Fruit fly (Drosophila melanogaster) whole organism, prepupa: ENCODE data around the gene Nlp.

Experiments
- CG11902 ChIP-seq: fragments of 200-800 bp; sonication (Bioruptor generic); optimal IDR thresholded peaks from 3 replicates; lab custom pipeline; 2016; ENCODE audit warnings: missing biosample characterization, missing genetic modification characterization
- CG15336 ChIP-seq: fragments of 200-800 bp; sonication (Bioruptor generic); IDR thresholded peaks from 2 replicates; pipeline ENCODE4 v1.3.6; 2022; ENCODE audit warnings: missing biosample characterization, missing genetic modification characterization
- CG1621 ChIP-seq: fragments of 200-800 bp; sonication (Bioruptor generic); optimal IDR thresholded peaks from 3 replicates; lab custom pipeline; 2018; ENCODE audit warnings: missing biosample characterization, mild to moderate bottlenecking, missing genetic modification characterization
- CG32006 ChIP-seq: fragments of 200-800 bp; sonication (Bioruptor generic); optimal IDR thresholded peaks from 3 replicates; lab custom pipeline; 2017; ENCODE audit warnings: missing biosample characterization, mild to moderate bottlenecking, missing genetic modification characterization
- CG34406 ChIP-seq: fragments of 200-800 bp; sonication (Bioruptor generic); optimal IDR thresholded peaks from 3 replicates; lab custom pipeline; 2016; ENCODE audit warnings: missing biosample characterization, missing genetic modification characterization
- CG4318 ChIP-seq: fragments of 200-800 bp; sonication (Bioruptor generic); optimal IDR thresholded peaks from 3 replicates; lab custom pipeline; 2017; ENCODE audit warnings: missing biosample characterization, mild to moderate bottlenecking, missing genetic modification characterization
- CG6276 ChIP-seq: fragments of 200-800 bp; sonication (Bioruptor generic); optimal IDR thresholded peaks from 2 replicates; lab custom pipeline; 2017; ENCODE audit warnings: missing biosample characterization, mild to moderate bottlenecking, missing genetic modification characterization
- CG6792 ChIP-seq: fragments of 200-800 bp; sonication (Bioruptor generic); optimal IDR thresholded peaks from 3 replicates; lab custom pipeline; 2016; ENCODE audit warnings: missing biosample characterization, missing genetic modification characterization
- CG6808 ChIP-seq: fragments of 200-800 bp; sonication (Bioruptor generic); optimal IDR thresholded peaks from 3 replicates; lab custom pipeline; 2017; ENCODE audit warnings: missing biosample characterization, missing genetic modification characterization, mild to moderate bottlenecking, moderate library complexity, missing genetic modification reagents
- CG8319 ChIP-seq: fragments of 200-800 bp; sonication (Bioruptor generic); optimal IDR thresholded peaks from 3 replicates; lab custom pipeline; 2016; ENCODE audit warnings: missing biosample characterization, missing genetic modification characterization
- CG8632 ChIP-seq: fragments of 200-800 bp; sonication (Bioruptor generic); optimal IDR thresholded peaks from 3 replicates; lab custom pipeline; 2016; ENCODE audit warnings: missing biosample characterization, missing genetic modification characterization
- CG9139 ChIP-seq: fragments of 200-800 bp; sonication (Bioruptor generic); optimal IDR thresholded peaks from 3 replicates; lab custom pipeline; 2017; ENCODE audit warnings: missing biosample characterization, mild to moderate bottlenecking, missing genetic modification characterization
- Eip78C ChIP-seq: fragments of 200-800 bp; sonication (Bioruptor generic); peaks from one replicate; lab custom pipeline; 2016; ENCODE audit warnings: missing biosample characterization, missing genetic modification characterization
- Eip93F ChIP-seq: fragments of 200-800 bp; sonication (Bioruptor generic); optimal IDR thresholded peaks from 2 replicates; lab custom pipeline; 2016; ENCODE audit warnings: missing biosample characterization, mild to moderate bottlenecking, missing genetic modification characterization
- Hr38 ChIP-seq: sonication (Bioruptor generic); optimal IDR thresholded peaks from 2 replicates; lab custom pipeline; 2016; ENCODE audit warnings: missing biosample characterization, missing genetic modification characterization
- Hr4 ChIP-seq: fragments of 200-800 bp; sonication (Bioruptor generic); optimal IDR thresholded peaks from 3 replicates; lab custom pipeline; 2016; ENCODE audit warnings: missing biosample characterization, missing genetic modification characterization
- OdsH ChIP-seq: fragments of 200-800 bp; sonication (Bioruptor generic); optimal IDR thresholded peaks from 3 replicates; lab custom pipeline; 2016; ENCODE audit warnings: missing biosample characterization, missing genetic modification characterization
- Sox102F ChIP-seq: fragments of 200-800 bp; sonication (Bioruptor generic); optimal IDR thresholded peaks from 2 replicates; lab custom pipeline; 2016; ENCODE audit warnings: missing biosample characterization, mild to moderate bottlenecking, missing genetic modification characterization
- Sox14 ChIP-seq: fragments of 200-800 bp; sonication (Bioruptor generic); optimal IDR thresholded peaks from 3 replicates; lab custom pipeline; 2016; ENCODE audit warnings: missing biosample characterization, missing genetic modification characterization
- acj6 ChIP-seq: fragments of 200-800 bp; sonication (Bioruptor generic); optimal IDR thresholded peaks from 3 replicates; lab custom pipeline; 2016; ENCODE audit warnings: missing biosample characterization, missing genetic modification characterization
- cyc ChIP-seq: fragments of 200-800 bp; sonication (Bioruptor generic); optimal IDR thresholded peaks from 3 replicates; lab custom pipeline; 2016; ENCODE audit warnings: missing biosample characterization, missing genetic modification characterization
- dac ChIP-seq: fragments of 200-800 bp; sonication (Bioruptor generic); optimal IDR thresholded peaks from 2 replicates; lab custom pipeline; 2017; ENCODE audit warnings: missing biosample characterization, mild to moderate bottlenecking, missing genetic modification characterization
- dsx ChIP-seq: fragments of 200-800 bp; optimal IDR thresholded peaks from 3 replicates; lab custom pipeline; 2019; ENCODE audit warnings: missing biosample characterization, mild to moderate bottlenecking, missing genetic modification characterization, moderate library complexity; ENCODE audit not compliant: poor library complexity, severe bottlenecking
- eg ChIP-seq: fragments of 200-800 bp; sonication (Bioruptor generic); IDR thresholded peaks from 3 replicates; pipeline ENCODE4 v1.3.6; 2022; ENCODE audit warnings: missing biosample characterization, missing genetic modification characterization
- fkh ChIP-seq: fragments of 200-800 bp; sonication (Bioruptor generic); optimal IDR thresholded peaks from 3 replicates; lab custom pipeline; 2017; ENCODE audit warnings: missing biosample characterization, mild to moderate bottlenecking, missing genetic modification characterization, moderate library complexity
- lz ChIP-seq: fragments of 200-800 bp; sonication (Bioruptor generic); optimal IDR thresholded peaks from 3 replicates; lab custom pipeline; 2016; ENCODE audit warnings: missing biosample characterization, missing genetic modification characterization
- net ChIP-seq: fragments of 200-800 bp; sonication (Bioruptor generic); optimal IDR thresholded peaks from 3 replicates; lab custom pipeline; 2016; ENCODE audit warnings: missing biosample characterization, missing genetic modification characterization
- salr ChIP-seq, 2 experiments: fragments of 200-800 bp; sonication (Bioruptor generic); optimal IDR thresholded peaks; 3 replicates each; lab custom pipeline; 2016 to 2018; ENCODE audit warnings: missing biosample characterization in 2 of 2, missing genetic modification characterization in 2 of 2, mild to moderate bottlenecking in 1 of 2
- ss ChIP-seq, 2 experiments: fragments of 200-800 bp; sonication (Bioruptor generic); optimal IDR thresholded peaks; 2 replicates in 1 of 2; 3 replicates in 1 of 2; lab custom pipeline; 2017 to 2018; ENCODE audit warnings: mild to moderate bottlenecking in 2 of 2, missing biosample characterization in 2 of 2, missing genetic modification characterization in 2 of 2, moderate library complexity in 1 of 2
- svp ChIP-seq: fragments of 200-800 bp; sonication (Bioruptor generic); peaks from one replicate; lab custom pipeline; 2016; ENCODE audit warnings: missing biosample characterization, missing genetic modification characterization
- vri ChIP-seq: fragments of 200-800 bp; sonication (Bioruptor generic); optimal IDR thresholded peaks from 3 replicates; lab custom pipeline; 2016; ENCODE audit warnings: missing biosample characterization, mild to moderate bottlenecking, missing genetic modification characterization

Nlp gene

DNA sequence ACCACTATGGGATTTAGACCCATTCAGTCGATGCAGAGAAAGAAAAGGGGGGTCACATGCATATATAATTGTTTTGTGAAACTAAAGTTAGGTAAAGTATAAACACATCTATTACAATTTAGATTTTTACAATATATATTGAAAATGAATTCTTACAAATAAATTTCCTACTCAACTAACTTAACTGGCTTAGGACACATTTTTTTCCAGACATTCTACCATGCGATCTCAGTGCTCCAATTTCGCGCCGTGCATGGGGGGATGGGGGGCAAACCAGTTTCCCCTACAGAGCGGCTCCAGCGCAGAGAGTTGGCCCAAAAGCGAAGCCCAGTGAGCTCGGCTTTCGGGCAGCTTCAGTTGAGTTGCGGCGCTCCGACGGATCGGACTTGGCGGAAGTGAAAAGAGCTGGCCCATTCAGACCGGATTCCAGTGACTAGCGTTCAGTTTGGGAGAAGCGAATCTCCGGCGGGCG lies 21.5 kb upstream of the Nlp start, which contains the start of gene CG7896 (continued):
- peak; percentile 12 for TF ChIP-seq fkh (GFP tag; lab: Kevin White, UChicago)
- TF ChIP-seq ss (GFP tag; optimal IDR thresholded peaks at IDR 0.05; lab: Kevin White, UChicago), result peak; percentile 56 to 86
- TF ChIP-seq cyc (GFP tag; lab: Kevin White, UChicago), result peak; percentile 77
- no peak for TF ChIP-seq OdsH (GFP tag; lab: Kevin White, UChicago)
- TF ChIP-seq CG4318 (GFP tag; lab: Kevin White, UChicago), result no peak
- peak; percentile 84 for TF ChIP-seq acj6 (GFP tag; lab: Kevin White, UChicago)
- TF ChIP-seq CG6276, result peak; percentile 78
- peak; percentile 80 for TF ChIP-seq CG6808 (GFP tag; lab: Kevin White, UChicago)
- peak; percentile 55 for TF ChIP-seq CG9139
- TF ChIP-seq vri (GFP tag; lab: Kevin White, UChicago), result peak; percentile 72
- peak; percentile 76 for TF ChIP-seq CG11902 (GFP tag; lab: Kevin White, UChicago)
- TF ChIP-seq CG32006 (GFP tag; lab: Kevin White, UChicago), result peak; percentile 91
- peak; percentile 83 for TF ChIP-seq lz (GFP tag; lab: Kevin White, UChicago)
- peak; percentile 78 for TF ChIP-seq CG8319 (GFP tag; lab: Kevin White, UChicago)

DNA sequence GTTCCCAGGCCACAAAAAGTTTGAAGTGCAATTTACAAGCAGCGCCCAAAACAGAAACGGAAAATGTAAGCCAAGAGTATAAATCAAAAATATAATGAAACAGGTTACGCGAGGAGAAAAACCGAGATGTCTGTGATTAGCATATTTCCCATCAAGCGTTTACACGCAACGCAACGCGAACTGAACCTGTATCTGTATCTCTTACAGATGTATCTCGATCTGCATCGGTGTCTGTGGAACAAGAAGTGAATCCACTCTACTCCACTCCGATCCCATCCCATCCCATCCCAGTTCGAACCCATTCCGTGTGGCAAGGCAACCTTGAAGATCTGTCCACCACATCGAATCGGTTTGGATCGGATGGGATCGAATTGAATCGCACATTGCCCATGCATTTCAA lies 20.7 kb upstream of the Nlp start:
- peak in 1 of 2 experiments; percentile 31 for TF ChIP-seq ss (GFP tag; optimal IDR thresholded peaks at IDR 0.05; lab: Kevin White, UChicago)
- TF ChIP-seq CG15336 (GFP tag; lab: Robert Waterston, UW), result no peak

DNA sequence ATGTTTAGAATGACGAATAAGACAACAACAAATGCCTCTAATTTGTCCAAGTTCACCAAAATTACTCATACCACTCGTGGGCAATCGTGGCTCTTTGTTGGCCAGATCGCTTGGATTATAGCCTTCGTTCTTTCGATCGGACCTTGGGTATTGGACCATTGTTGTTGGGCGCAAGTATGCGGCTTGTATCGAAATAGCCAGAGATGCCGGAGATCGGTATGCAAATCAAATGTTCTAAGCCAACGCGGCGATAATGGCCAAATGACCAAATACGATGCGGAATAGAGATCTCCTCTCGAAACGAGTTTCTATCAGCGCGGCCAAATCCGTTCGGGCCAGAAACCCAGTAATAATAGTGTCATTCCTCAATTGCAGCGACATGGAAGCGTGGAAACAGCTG lies 19.4 kb upstream of the Nlp start:
- TF ChIP-seq CG6792 (GFP tag; lab: Kevin White, UChicago) (no peak), CG9139 (no peak), dsx (GFP tag; lab: Kevin White, UChicago) (no peak), OdsH (GFP tag; lab: Kevin White, UChicago) (no peak), Hr38 (GFP tag; lab: Kevin White, UChicago) (no peak), dac (no peak), eg (GFP tag; lab: Robert Waterston, UW) (no peak), salr (GFP tag; optimal IDR thresholded peaks at IDR 0.05; lab: Kevin White, UChicago) (no peak), Hr4 (GFP tag; lab: Kevin White, UChicago) (no peak), svp (GFP tag; lab: Kevin White, UChicago) (no peak), Eip93F (GFP tag; lab: Kevin White, UChicago) (no peak)

DNA sequence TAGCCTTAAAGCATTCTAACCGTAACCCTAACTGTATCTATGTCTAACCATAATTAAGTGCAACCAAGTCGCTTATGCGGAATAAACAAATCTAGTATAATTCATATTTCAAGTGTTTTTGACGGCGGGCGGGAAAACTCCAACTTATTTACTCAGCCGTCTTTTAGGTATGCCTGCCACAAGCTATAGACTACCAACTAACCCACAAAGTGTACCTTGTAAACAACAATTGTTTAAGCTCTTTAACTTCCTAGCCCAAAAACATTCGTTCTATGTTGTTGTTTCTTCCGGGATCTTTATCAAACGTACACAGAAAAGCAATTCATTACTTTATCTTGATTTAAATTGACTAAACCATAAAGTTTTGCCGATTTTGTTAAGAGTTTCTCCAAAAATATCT lies 13.9 kb upstream of the Nlp start:
- TF ChIP-seq net (GFP tag; lab: Kevin White, UChicago) (no peak), fkh (GFP tag; lab: Kevin White, UChicago) (peak; percentile 67)

DNA sequence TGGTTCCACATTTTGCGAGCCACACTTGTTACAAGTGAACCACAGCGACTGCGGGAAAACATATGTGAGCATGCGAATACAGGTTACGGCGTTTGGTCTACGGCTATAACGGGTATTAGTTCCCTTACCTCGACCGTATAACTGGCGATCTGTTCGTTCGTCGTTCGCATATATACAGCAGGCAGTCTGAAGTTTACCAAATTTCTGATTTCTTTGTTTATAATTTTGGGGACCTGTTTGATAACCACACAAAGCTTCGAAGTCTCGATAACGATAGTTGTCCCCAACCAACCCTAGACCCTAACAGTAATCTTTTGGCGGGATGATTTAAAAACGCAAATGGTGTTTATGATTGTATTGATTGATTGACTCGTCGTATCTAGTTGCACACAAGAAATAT lies 11.5 kb upstream of the Nlp start, which contains the start of gene Acph-1:
TSS of gene Acph-1 (minus strand) at position 278 of the 400 bp plus-strand sequence.
- TF ChIP-seq Sox102F (no peak), fkh (GFP tag; lab: Kevin White, UChicago) (peak; percentile 6), CG34406 (GFP tag; lab: Kevin White, UChicago) (no peak), CG15336 (GFP tag; lab: Robert Waterston, UW) (no peak), Sox14 (GFP tag; lab: Kevin White, UChicago) (peak; percentile 86), CG1621 (peak; percentile 1), CG8319 (GFP tag; lab: Kevin White, UChicago) (no peak), Eip93F (GFP tag; lab: Kevin White, UChicago) (peak; percentile 33), CG8632 (GFP tag; lab: Kevin White, UChicago) (no peak), Eip78C (GFP tag; lab: Kevin White, UChicago) (no peak)
